Worm (Caenorhabditis elegans) whole organism, L4 larva: Measurements from ENCODE around the gene R02F11.1.

Experiments used
- F10B5.3 ChIP-seq: sonication (generic microtip); optimal IDR thresholded peaks from 2 replicates; lab custom pipeline; 2016; ENCODE audit warnings: mild to moderate bottlenecking, missing genetic modification characterization, missing compliant biosample characterization
- F37D6.2 ChIP-seq: sonication (generic microtip); optimal IDR thresholded peaks from 2 replicates; lab custom pipeline; 2016; ENCODE audit warnings: mild to moderate bottlenecking, missing genetic modification characterization, missing compliant biosample characterization
- T26A8.4 ChIP-seq: fragments of 200-800 bp; sonication (Bioruptor generic); IDR thresholded peaks from 2 replicates; pipeline ENCODE4 v1.3.6; 2022; ENCODE audit warnings: missing genetic modification characterization, missing compliant biosample characterization
- ZK546.5 ChIP-seq, 2 experiments: sonication (generic microtip); optimal IDR thresholded peaks; 2 replicates each; lab custom pipeline; 2017; ENCODE audit warnings: missing biosample characterization in 2 of 2, missing genetic modification characterization in 2 of 2
- aha-1 ChIP-seq: fragments of 150-350 bp; peaks from one replicate; lab custom pipeline; 2014; ENCODE audit warnings: missing biosample characterization, missing genetic modification characterization
- aly-2 ChIP-seq: sonication (generic microtip); optimal IDR thresholded peaks from 2 replicates; lab custom pipeline; 2018; ENCODE audit warnings: missing biosample characterization, missing genetic modification characterization
- ama-1 ChIP-seq: fragments of 150-350 bp; optimal IDR thresholded peaks from 2 replicates; lab custom pipeline; 2014; ENCODE audit warnings: inconsistent platforms, mixed read lengths
- arid-1 ChIP-seq: fragments of 200-800 bp; sonication (Bioruptor generic); conservative IDR thresholded peaks from 2 replicates; pipeline ENCODE4 v1.3.6; 2022; ENCODE audit warnings: missing genetic modification reagents, missing genetic modification characterization, missing compliant biosample characterization
- attf-4 ChIP-seq: sonication (generic microtip); optimal IDR thresholded peaks from 3 replicates; lab custom pipeline; 2017; ENCODE audit warnings: missing biosample characterization, missing genetic modification characterization
- ceh-20 ChIP-seq: fragments of 200-800 bp; sonication (Bioruptor generic); IDR thresholded peaks from 2 replicates; pipeline ENCODE4 v1.3.6; 2022; ENCODE audit warnings: missing genetic modification reagents, missing genetic modification characterization, missing compliant biosample characterization
- ceh-32 ChIP-seq: sonication (generic microtip); optimal IDR thresholded peaks from 2 replicates; lab custom pipeline; 2016; ENCODE audit warnings: mild to moderate bottlenecking, missing genetic modification characterization, missing compliant biosample characterization; ENCODE audit not compliant: poor library complexity
- ceh-82 ChIP-seq: sonication (generic microtip); optimal IDR thresholded peaks from 2 replicates; lab custom pipeline; 2017; ENCODE audit warnings: missing biosample characterization, missing genetic modification characterization
- ces-1 ChIP-seq: fragments of 150-350 bp; sonication (generic microtip); optimal IDR thresholded peaks from 4 replicates; lab custom pipeline; 2014; ENCODE audit warnings: missing biosample characterization, missing genetic modification reagents, missing genetic modification characterization
- daf-12 ChIP-seq: fragments of 150-350 bp; optimal IDR thresholded peaks from 2 replicates; lab custom pipeline; 2014; ENCODE audit warnings: missing biosample characterization, missing genetic modification reagents, missing genetic modification characterization
- daf-16 ChIP-seq, 3 experiments: sonication (generic microtip); optimal IDR thresholded peaks; 2 replicates each; lab custom pipeline; 2016 to 2017; ENCODE audit warnings: missing genetic modification characterization in 3 of 3, missing genetic modification reagents in 3 of 3, mild to moderate bottlenecking in 2 of 3, missing compliant biosample characterization in 2 of 3, missing biosample characterization in 1 of 3, moderate library complexity in 1 of 3
- dve-1 ChIP-seq: sonication (generic microtip); optimal IDR thresholded peaks from 2 replicates; lab custom pipeline; 2017; ENCODE audit warnings: antibody characterized with exemption, mild to moderate bottlenecking, missing genetic modification characterization, missing compliant biosample characterization; ENCODE audit not compliant: insufficient read depth
- egl-27 ChIP-seq: sonication (generic microtip); optimal IDR thresholded peaks from 3 replicates; lab custom pipeline; 2017; ENCODE audit warnings: missing biosample characterization, missing genetic modification reagents, missing genetic modification characterization
- fkh-10 ChIP-seq: fragments of 150-350 bp; optimal IDR thresholded peaks from 2 replicates; lab custom pipeline; 2014; ENCODE audit warnings: missing biosample characterization, missing genetic modification reagents, missing genetic modification characterization
- hif-1 ChIP-seq, 2 experiments: sonication (generic microtip); optimal IDR thresholded peaks; 2 replicates each; lab custom pipeline; 2016 to 2017; ENCODE audit warnings: missing compliant biosample characterization in 2 of 2, missing genetic modification characterization in 2 of 2, missing genetic modification reagents in 2 of 2, missing genotype in 2 of 2, mild to moderate bottlenecking in 1 of 2
- hlh-11 ChIP-seq: fragments of 200-800 bp; sonication (Bioruptor generic); optimal IDR thresholded peaks from 2 replicates; lab custom pipeline; 2018; ENCODE audit warnings: mild to moderate bottlenecking, missing genetic modification characterization, missing compliant biosample characterization
- lim-7 ChIP-seq: fragments of 200-800 bp; sonication (Bioruptor generic); IDR thresholded peaks from 2 replicates; pipeline ENCODE4 v1.3.6; 2022; ENCODE audit warnings: missing genetic modification characterization, missing compliant biosample characterization
- lin-15B ChIP-seq: fragments of 150-350 bp; sonication (generic microtip); optimal IDR thresholded peaks from 3 replicates; lab custom pipeline; 2014; ENCODE audit warnings: missing biosample characterization, missing genetic modification characterization
- lin-38 ChIP-seq: fragments of 200-800 bp; sonication (Bioruptor generic); IDR thresholded peaks from 2 replicates; pipeline ENCODE4 v1.3.6; 2022; ENCODE audit warnings: missing genetic modification reagents, missing genetic modification characterization, missing compliant biosample characterization
- lin-39 ChIP-seq: fragments of 150-350 bp; optimal IDR thresholded peaks from 2 replicates; lab custom pipeline; 2014; ENCODE audit warnings: missing biosample characterization, missing genetic modification reagents, missing genetic modification characterization
- madf-5 ChIP-seq, 2 experiments: fragments of 200-800 bp; sonication (Bioruptor generic); IDR thresholded peaks; 2 replicates each; pipeline ENCODE4 v1.3.6; 2022; ENCODE audit warnings: missing compliant biosample characterization in 2 of 2, missing genetic modification characterization in 2 of 2
- mdt-29 ChIP-seq: fragments of 200-800 bp; sonication (Bioruptor generic); IDR thresholded peaks from 2 replicates; pipeline ENCODE4 v1.3.6; 2022; ENCODE audit warnings: missing genetic modification reagents, missing genetic modification characterization, missing compliant biosample characterization
- mes-2 ChIP-seq: sonication (generic microtip); optimal IDR thresholded peaks from 2 replicates; lab custom pipeline; 2016; ENCODE audit warnings: missing genotype, mild to moderate bottlenecking, missing genetic modification characterization, missing compliant biosample characterization; ENCODE audit not compliant: poor library complexity, severe bottlenecking
- mxl-2 ChIP-seq: fragments of 200-800 bp; sonication (Bioruptor generic); conservative IDR thresholded peaks from 2 replicates; pipeline ENCODE4 v1.3.6; 2022; ENCODE audit warnings: missing genetic modification reagents, missing genetic modification characterization, missing compliant biosample characterization
- nhr-111 ChIP-seq: fragments of 200-800 bp; sonication (Bioruptor generic); optimal IDR thresholded peaks from 2 replicates; lab custom pipeline; 2018; ENCODE audit warnings: mild to moderate bottlenecking, missing genetic modification characterization, missing compliant biosample characterization
- nhr-237 ChIP-seq: sonication (generic microtip); optimal IDR thresholded peaks from 2 replicates; lab custom pipeline; 2017; ENCODE audit warnings: missing biosample characterization, missing genetic modification characterization
- nhr-28 ChIP-seq: fragments of 150-350 bp; optimal IDR thresholded peaks from 2 replicates; lab custom pipeline; 2014; ENCODE audit warnings: missing biosample characterization, missing genetic modification characterization
- nhr-41 ChIP-seq: fragments of 200-800 bp; sonication (Bioruptor generic); IDR thresholded peaks from 2 replicates; pipeline ENCODE4 v1.3.6; 2022; ENCODE audit warnings: missing genetic modification reagents, missing genetic modification characterization, missing compliant biosample characterization
- nhr-42 ChIP-seq: fragments of 200-800 bp; sonication (Bioruptor generic); IDR thresholded peaks from 2 replicates; pipeline ENCODE4 v1.3.6; 2022; ENCODE audit warnings: missing genetic modification characterization, missing compliant biosample characterization
- nhr-77 ChIP-seq: fragments of 150-350 bp; optimal IDR thresholded peaks from 2 replicates; lab custom pipeline; 2014; ENCODE audit warnings: missing biosample characterization, missing genetic modification characterization
- pqm-1 ChIP-seq: sonication (generic microtip); optimal IDR thresholded peaks from 2 replicates; lab custom pipeline; 2017; ENCODE audit warnings: missing biosample characterization, missing genetic modification characterization
- rbr-2 ChIP-seq: sonication (generic microtip); optimal IDR thresholded peaks from 2 replicates; lab custom pipeline; 2016; ENCODE audit warnings: missing genotype, missing genetic modification characterization, missing compliant biosample characterization
- saeg-2 ChIP-seq: fragments of 200-800 bp; sonication (Bioruptor generic); IDR thresholded peaks from 2 replicates; pipeline ENCODE4 v1.3.6; 2022; ENCODE audit warnings: missing genetic modification reagents, missing genetic modification characterization, missing compliant biosample characterization
- sdz-12 ChIP-seq: fragments of 200-800 bp; sonication (Bioruptor generic); optimal IDR thresholded peaks from 2 replicates; lab custom pipeline; 2018; ENCODE audit warnings: mild to moderate bottlenecking, missing genetic modification characterization, missing compliant biosample characterization
- set-16 ChIP-seq: fragments of 200-800 bp; sonication (Bioruptor generic); IDR thresholded peaks from 2 replicates; pipeline ENCODE4 v1.3.6; 2022; ENCODE audit warnings: missing genetic modification reagents, missing genetic modification characterization, missing compliant biosample characterization
- snpc-1.2 ChIP-seq: fragments of 200-800 bp; sonication (Bioruptor generic); IDR thresholded peaks from 2 replicates; pipeline ENCODE4 v1.3.6; 2022; ENCODE audit warnings: missing genetic modification reagents, missing genetic modification characterization, missing compliant biosample characterization
- unc-39 ChIP-seq: sonication (generic microtip); optimal IDR thresholded peaks from 2 replicates; lab custom pipeline; 2017; ENCODE audit warnings: missing biosample characterization, missing genetic modification characterization
- zag-1 ChIP-seq: fragments of 150-350 bp; optimal IDR thresholded peaks from 2 replicates; lab custom pipeline; 2014; ENCODE audit warnings: missing biosample characterization, missing genetic modification characterization
- zip-11 ChIP-seq: fragments of 200-800 bp; sonication (Bioruptor generic); IDR thresholded peaks from 2 replicates; pipeline ENCODE4 v1.3.6; 2022; ENCODE audit warnings: missing genetic modification characterization, missing compliant biosample characterization
- ztf-11 ChIP-seq: fragments of 150-350 bp; optimal IDR thresholded peaks from 2 replicates; lab custom pipeline; 2014; ENCODE audit warnings: missing biosample characterization, missing genetic modification characterization

The R02F11.1 gene

ce11 chrV:4826710-4827380 is 26.0 kb downstream of the R02F11.1 start, which contains the start of the genes hsp-6 and C37H5.5 (continued):
- TF ChIP-seq nhr-42 (peak; percentile 64; the same call in 1 of the 2 replicates), F37D6.2 (tag; lab: Kevin White, UChicago) (no peak), ceh-20 (GFP tag; lab: Robert Waterston, UW) (peak; percentile 66; the same call in 1 of the 2 replicates), ceh-82 (tag; lab: Kevin White, UChicago) (no peak), aha-1 (tag; lab: Kevin White, UChicago) (no peak), rbr-2 (tag; lab: Kevin White, UChicago) (peak; percentile 75), ztf-11 (tag; lab: Kevin White, UChicago) (no peak), attf-4 (no peak), hlh-11 (tag; lab: Kevin White, UChicago) (peak; percentile 87), zag-1 (tag; lab: Kevin White, UChicago) (no peak), ZK546.5 (tag; optimal IDR thresholded peaks at IDR 0.05; lab: Kevin White, UChicago) (no peak), egl-27 (tag; lab: Kevin White, UChicago) (no peak), ama-1 (lab: Kevin White, UChicago) (peak; percentile 26), pqm-1 (no peak)

ce11 chrV:4834277-4834676 is 33.4 kb downstream of the R02F11.1 start, which contains the start of gene C37H5.14:
TSS of gene C37H5.14 (minus strand) at chrV:4834377.
- TF ChIP-seq F10B5.3 (tag; lab: Kevin White, UChicago) (no peak), madf-5 (GFP tag; IDR thresholded peaks at IDR 0.05; lab: Robert Waterston, UW) (no peak), zip-11 (GFP tag; lab: Robert Waterston, UW) (no peak), nhr-41 (no peak), ceh-32 (tag; lab: Kevin White, UChicago) (no peak), F37D6.2 (tag; lab: Kevin White, UChicago) (no peak), mes-2 (tag; lab: Kevin White, UChicago) (no peak), hif-1 (tag; optimal IDR thresholded peaks at IDR 0.05; lab: Kevin White, UChicago) (no peak), nhr-237 (no peak), dve-1 (tag; lab: Kevin White, UChicago) (no peak), daf-16 (GFP tag; optimal IDR thresholded peaks at IDR 0.05; lab: Kevin White, UChicago) (no peak), daf-16 (tag; optimal IDR thresholded peaks at IDR 0.05; lab: Kevin White, UChicago) (no peak), ces-1 (GFP tag; lab: Kevin White, UChicago) (no peak), nhr-77 (tag; lab: Kevin White, UChicago) (no peak), aly-2 (tag; lab: Kevin White, UChicago) (no peak), nhr-111 (no peak), lin-38 (no peak), set-16 (GFP tag; lab: Robert Waterston, UW) (no peak), daf-12 (no peak)
- TF ChIP-seq, all 104 proteins: peak for 0

- TF ChIP-seq nhr-28: peak; percentile 4
- TF ChIP-seq egl-27 (tag; lab: Kevin White, UChicago): no peak
Observed at ce11 chrV:4839913-4840312, 39.0 kb downstream of the R02F11.1 start, which contains the start of gene nas-9. TSS of gene nas-9 (minus strand) at chrV:4840013.

ce11 chrV:4841179-4841578 is 40.3 kb downstream of the R02F11.1 start, which contains the start of gene cwp-1:
TSS of gene cwp-1 (minus strand) at chrV:4841279.
- TF ChIP-seq nhr-77 (tag; lab: Kevin White, UChicago) (no peak), nhr-237 (no peak), saeg-2 (GFP tag; lab: Robert Waterston, UW) (no peak), ama-1 (lab: Kevin White, UChicago) (no peak), lim-7 (GFP tag; lab: Robert Waterston, UW) (no peak), hlh-11 (tag; lab: Kevin White, UChicago) (no peak), unc-39 (tag; lab: Kevin White, UChicago) (no peak), lin-39 (tag; lab: Kevin White, UChicago) (no peak), T26A8.4 (GFP tag; lab: Robert Waterston, UW) (no peak), lin-15B (tag; lab: Kevin White, UChicago) (no peak), mdt-29 (no peak), dve-1 (tag; lab: Kevin White, UChicago) (no peak), mxl-2 (GFP tag; lab: Robert Waterston, UW) (no peak), daf-16 (GFP tag; optimal IDR thresholded peaks at IDR 0.05; lab: Kevin White, UChicago) (no peak), daf-16 (tag; optimal IDR thresholded peaks at IDR 0.05; lab: Kevin White, UChicago) (no peak), fkh-10 (GFP tag; lab: Kevin White, UChicago) (no peak), snpc-1.2 (GFP tag; lab: Robert Waterston, UW) (no peak), nhr-41 (no peak), arid-1 (GFP tag; lab: Robert Waterston, UW) (no peak), sdz-12 (GFP tag; lab: Kevin White, UChicago) (no peak), zip-11 (GFP tag; lab: Robert Waterston, UW) (no peak)
